Worm (Caenorhabditis elegans): ENCODE results near the gene F53C11.4.

Gene F53C11.4

ce11 chrV:13787225-13787898, at the start of gene F53C11.4, which contains the start of gene F53C11.5 (continued):
- TF ChIP-seq unc-62 (GFP tag; optimal IDR thresholded peaks at IDR 0.05 in 1 of 2): peak in 1 of 2 experiments; percentile 71
- no peak for TF ChIP-seq unc-62 (tag; optimal IDR thresholded peaks at IDR 0.05)

- TF ChIP-seq nhr-41 (GFP tag; IDR thresholded peaks at IDR 0.05) (no peak), D1046.2 (GFP tag; IDR thresholded peaks at IDR 0.05) (no peak), ctbp-1 (GFP tag; IDR thresholded peaks at IDR 0.05) (no peak), set-16 (GFP tag; IDR thresholded peaks at IDR 0.05) (no peak), sdz-12 (GFP tag; optimal IDR thresholded peaks at IDR 0.05) (no peak), egl-43 (GFP tag; IDR thresholded peaks at IDR 0.05) (no peak), jun-1 (tag; optimal IDR thresholded peaks at IDR 0.05) (no peak), nhr-11 (tag; optimal IDR thresholded peaks at IDR 0.05) (no peak), madf-5 (GFP tag; IDR thresholded peaks at IDR 0.05) (no peak), php-3 (GFP tag; IDR thresholded peaks at IDR 0.05) (no peak), nhr-111 (GFP tag; optimal IDR thresholded peaks at IDR 0.05) (no peak), lin-29 (GFP tag; IDR thresholded peaks at IDR 0.05) (no peak), R02D3.7 (tag; optimal IDR thresholded peaks at IDR 0.05) (no peak), zfp-3 (GFP tag; conservative IDR thresholded peaks at IDR 0.05) (no peak), zag-1 (tag; optimal IDR thresholded peaks at IDR 0.05) (no peak), nhr-10 (tag; optimal IDR thresholded peaks at IDR 0.05) (no peak), dve-1 (tag; optimal IDR thresholded peaks at IDR 0.05; ENCODE audit: insufficient read depth) (no peak)
Observed at ce11 chrV:13833951-13834350, 46.8 kb upstream of the F53C11.4 start, which contains the start of gene srx-129. srx-129 (plus strand) TSS chrV:13834251.

- no peak for TF ChIP-seq lin-39 (tag; optimal IDR thresholded peaks at IDR 0.05)
- no peak for TF ChIP-seq pqm-1 (tag; optimal IDR thresholded peaks at IDR 0.05)
- no peak for TF ChIP-seq F10B5.3 (tag; optimal IDR thresholded peaks at IDR 0.05)
- peak in 1 of 2 experiments; percentile 61 for TF ChIP-seq unc-62 (GFP tag; optimal IDR thresholded peaks at IDR 0.05 in 1 of 2)
- TF ChIP-seq unc-62 (tag; optimal IDR thresholded peaks at IDR 0.05): no peak
- TF ChIP-seq ztf-7 (tag; optimal IDR thresholded peaks at IDR 0.05): no peak
Observed at ce11 chrV:13830813-13831212, 43.7 kb upstream of the F53C11.4 start, which contains the start of gene str-165. str-165 (plus strand) TSS chrV:13831113.

- peak in 1 of 2 experiments; percentile 75 for TF ChIP-seq unc-62 (GFP tag; optimal IDR thresholded peaks at IDR 0.05 in 1 of 2)
- TF ChIP-seq unc-62 (tag; optimal IDR thresholded peaks at IDR 0.05): no peak
- TF ChIP-seq ceh-32 (tag; optimal IDR thresholded peaks at IDR 0.05; ENCODE audit: poor library complexity): no peak
- no peak for TF ChIP-seq ctbp-1 (GFP tag; IDR thresholded peaks at IDR 0.05)
- peak; percentile 2 for TF ChIP-seq aha-1 (tag)
Observed at ce11 chrV:13827920-13828319, 40.8 kb upstream of the F53C11.4 start, which contains the start of gene nrf-5. nrf-5 (plus strand) TSS chrV:13828267.

- TF ChIP-seq jun-1 (tag; optimal IDR thresholded peaks at IDR 0.05) (no peak), nhr-48 (tag; optimal IDR thresholded peaks at IDR 0.05) (no peak), egl-27 (tag; optimal IDR thresholded peaks at IDR 0.05) (no peak), zip-11 (GFP tag; IDR thresholded peaks at IDR 0.05) (no peak), aha-1 (tag) (peak; percentile 72), zfp-3 (GFP tag; conservative IDR thresholded peaks at IDR 0.05) (no peak), tag-97 (GFP tag; IDR thresholded peaks at IDR 0.05) (no peak)
Observed at ce11 chrV:13822752-13823151, 35.6 kb upstream of the F53C11.4 start, which contains the start of gene hpo-31. hpo-31 (plus strand) TSS chrV:13823052.

- TF ChIP-seq lin-15B (tag; optimal IDR thresholded peaks at IDR 0.05) (no peak), php-3 (GFP tag; IDR thresholded peaks at IDR 0.05) (peak; percentile 71), T20F7.1 (GFP tag; optimal IDR thresholded peaks at IDR 0.05) (peak; percentile 67), nhr-11 (tag; optimal IDR thresholded peaks at IDR 0.05) (peak; percentile 60), hlh-30 (tag; optimal IDR thresholded peaks at IDR 0.05; ENCODE audit: insufficient read depth) (peak; percentile 66), nhr-77 (tag; optimal IDR thresholded peaks at IDR 0.05) (no peak), ceh-82 (tag; optimal IDR thresholded peaks at IDR 0.05) (no peak), saeg-2 (GFP tag; IDR thresholded peaks at IDR 0.05) (no peak), nhr-111 (GFP tag; optimal IDR thresholded peaks at IDR 0.05) (no peak), daf-16 (GFP tag; optimal IDR thresholded peaks at IDR 0.05) (no peak), daf-16 (tag; optimal IDR thresholded peaks at IDR 0.05) (peak; percentile 38), nhr-6 (tag; optimal IDR thresholded peaks at IDR 0.05) (peak; percentile 89), F10B5.3 (tag; optimal IDR thresholded peaks at IDR 0.05) (peak; percentile 23), lsy-2 (tag; optimal IDR thresholded peaks at IDR 0.05) (peak in 1 of 2 experiments; percentile 83), nhr-28 (tag; optimal IDR thresholded peaks at IDR 0.05) (peak; percentile 52), ZK337.2 (GFP tag; IDR thresholded peaks at IDR 0.05) (no peak)
Observed at ce11 chrV:13818824-13819408, 31.8 kb upstream of the F53C11.4 start, which contains the start of gene sel-10. sel-10 (plus strand) TSS chrV:13819361.

All from whole organism, L4 larva.